Worm (Caenorhabditis elegans) whole organism, L4 larva: Measurements from ENCODE around the gene clec-181.

Experiments used
- T20F7.1 ChIP-seq: fragments of 200-800 bp; sonication (Bioruptor generic); optimal IDR thresholded peaks from 2 replicates; lab custom pipeline; 2018; ENCODE audit warnings: mild to moderate bottlenecking, missing genetic modification characterization, missing compliant biosample characterization
- Y5F2A.4 ChIP-seq: fragments of 200-800 bp; sonication (Bioruptor generic); optimal IDR thresholded peaks from 2 replicates; lab custom pipeline; 2018; ENCODE audit warnings: mild to moderate bottlenecking, missing genetic modification characterization, missing compliant biosample characterization
- ceh-32 ChIP-seq: sonication (generic microtip); optimal IDR thresholded peaks from 2 replicates; lab custom pipeline; 2016; ENCODE audit warnings: mild to moderate bottlenecking, missing genetic modification characterization, missing compliant biosample characterization; ENCODE audit not compliant: poor library complexity
- ceh-82 ChIP-seq: sonication (generic microtip); optimal IDR thresholded peaks from 2 replicates; lab custom pipeline; 2017; ENCODE audit warnings: missing biosample characterization, missing genetic modification characterization
- daf-16 ChIP-seq, 3 experiments: sonication (generic microtip); optimal IDR thresholded peaks; 2 replicates each; lab custom pipeline; 2016 to 2017; ENCODE audit warnings: missing genetic modification characterization in 3 of 3, missing genetic modification reagents in 3 of 3, mild to moderate bottlenecking in 2 of 3, missing compliant biosample characterization in 2 of 3, missing biosample characterization in 1 of 3, moderate library complexity in 1 of 3
- daf-19 ChIP-seq: fragments of 200-800 bp; sonication (Bioruptor generic); conservative IDR thresholded peaks from 2 replicates; pipeline ENCODE4 v1.3.6; 2022; ENCODE audit warnings: missing genetic modification characterization, missing compliant biosample characterization
- dmd-6 ChIP-seq: fragments of 200-800 bp; sonication (Bioruptor generic); IDR thresholded peaks from 2 replicates; pipeline ENCODE4 v1.3.6; 2022; ENCODE audit warnings: missing genetic modification reagents, missing genetic modification characterization, missing compliant biosample characterization
- dmd-8 ChIP-seq: fragments of 200-800 bp; sonication (Bioruptor generic); IDR thresholded peaks from 2 replicates; pipeline ENCODE4 v1.3.6; 2022; ENCODE audit warnings: missing genetic modification characterization, missing compliant biosample characterization
- dpl-1 ChIP-seq: fragments of 150-350 bp; optimal IDR thresholded peaks from 2 replicates; lab custom pipeline; 2014; ENCODE audit warnings: missing biosample characterization, missing genetic modification reagents, missing genetic modification characterization
- egl-27 ChIP-seq: sonication (generic microtip); optimal IDR thresholded peaks from 3 replicates; lab custom pipeline; 2017; ENCODE audit warnings: missing biosample characterization, missing genetic modification reagents, missing genetic modification characterization
- egl-43 ChIP-seq: fragments of 200-800 bp; sonication (Bioruptor generic); IDR thresholded peaks from 2 replicates; pipeline ENCODE4 v1.3.6; 2022; ENCODE audit warnings: missing genetic modification reagents, missing genetic modification characterization, missing compliant biosample characterization
- fos-1 ChIP-seq: fragments of 150-350 bp; optimal IDR thresholded peaks from 2 replicates; lab custom pipeline; 2014; ENCODE audit warnings: missing biosample characterization, missing genetic modification characterization
- hlh-11 ChIP-seq: fragments of 200-800 bp; sonication (Bioruptor generic); optimal IDR thresholded peaks from 2 replicates; lab custom pipeline; 2018; ENCODE audit warnings: mild to moderate bottlenecking, missing genetic modification characterization, missing compliant biosample characterization
- hlh-30 ChIP-seq: sonication (generic microtip); optimal IDR thresholded peaks from 2 replicates; lab custom pipeline; 2017; ENCODE audit warnings: antibody characterized with exemption, mild to moderate bottlenecking, missing genetic modification characterization, missing compliant biosample characterization; ENCODE audit not compliant: insufficient read depth
- hmg-1.1 ChIP-seq: fragments of 200-800 bp; sonication (Bioruptor generic); IDR thresholded peaks from 2 replicates; pipeline ENCODE4 v1.3.6; 2022; ENCODE audit warnings: missing genetic modification reagents, missing genetic modification characterization, missing compliant biosample characterization
- lim-7 ChIP-seq: fragments of 200-800 bp; sonication (Bioruptor generic); IDR thresholded peaks from 2 replicates; pipeline ENCODE4 v1.3.6; 2022; ENCODE audit warnings: missing genetic modification characterization, missing compliant biosample characterization
- lin-15B ChIP-seq: fragments of 150-350 bp; sonication (generic microtip); optimal IDR thresholded peaks from 3 replicates; lab custom pipeline; 2014; ENCODE audit warnings: missing biosample characterization, missing genetic modification characterization
- lin-38 ChIP-seq: fragments of 200-800 bp; sonication (Bioruptor generic); IDR thresholded peaks from 2 replicates; pipeline ENCODE4 v1.3.6; 2022; ENCODE audit warnings: missing genetic modification reagents, missing genetic modification characterization, missing compliant biosample characterization
- lsy-2 ChIP-seq, 2 experiments: fragments of 150-350 bp in 1 of 2; sonication (generic microtip) in 1 of 2; optimal IDR thresholded peaks; 2 replicates each; lab custom pipeline; 2014 to 2017; ENCODE audit warnings: missing biosample characterization in 2 of 2, missing genetic modification characterization in 2 of 2
- mdt-29 ChIP-seq: fragments of 200-800 bp; sonication (Bioruptor generic); IDR thresholded peaks from 2 replicates; pipeline ENCODE4 v1.3.6; 2022; ENCODE audit warnings: missing genetic modification reagents, missing genetic modification characterization, missing compliant biosample characterization
- mep-1 ChIP-seq: fragments of 150-350 bp; sonication (generic microtip); optimal IDR thresholded peaks from 3 replicates; lab custom pipeline; 2014; ENCODE audit warnings: missing biosample characterization, missing genetic modification characterization
- mxl-2 ChIP-seq: fragments of 200-800 bp; sonication (Bioruptor generic); conservative IDR thresholded peaks from 2 replicates; pipeline ENCODE4 v1.3.6; 2022; ENCODE audit warnings: missing genetic modification reagents, missing genetic modification characterization, missing compliant biosample characterization
- mxl-3 ChIP-seq: fragments of 200-800 bp; sonication (Bioruptor generic); optimal IDR thresholded peaks from 2 replicates; lab custom pipeline; 2018; ENCODE audit warnings: mild to moderate bottlenecking, missing genetic modification characterization, missing compliant biosample characterization
- nhr-237 ChIP-seq: sonication (generic microtip); optimal IDR thresholded peaks from 2 replicates; lab custom pipeline; 2017; ENCODE audit warnings: missing biosample characterization, missing genetic modification characterization
- nhr-42 ChIP-seq: fragments of 200-800 bp; sonication (Bioruptor generic); IDR thresholded peaks from 2 replicates; pipeline ENCODE4 v1.3.6; 2022; ENCODE audit warnings: missing genetic modification characterization, missing compliant biosample characterization
- nhr-48 ChIP-seq: sonication (generic microtip); optimal IDR thresholded peaks from 2 replicates; lab custom pipeline; 2016; ENCODE audit warnings: mild to moderate bottlenecking, missing genetic modification characterization, missing compliant biosample characterization
- nhr-6 ChIP-seq: fragments of 150-350 bp; optimal IDR thresholded peaks from 2 replicates; lab custom pipeline; 2014; ENCODE audit warnings: missing biosample characterization, missing genetic modification characterization
- pha-4 ChIP-seq, 2 experiments: fragments of 150-350 bp in 1 of 2; fragments of 200-800 bp in 1 of 2; sonication (Bioruptor generic) in 1 of 2; IDR thresholded peaks in 1 of 2; optimal IDR thresholded peaks in 1 of 2; 2 replicates each; pipeline versions ENCODE4 v1.3.6 to Lab custom; 2014 to 2022; ENCODE audit warnings: missing genetic modification characterization in 2 of 2, missing genetic modification reagents in 2 of 2, missing biosample characterization in 1 of 2, missing compliant biosample characterization in 1 of 2
- php-3 ChIP-seq: fragments of 200-800 bp; sonication (Bioruptor generic); IDR thresholded peaks from 2 replicates; pipeline ENCODE4 v1.3.6; 2022; ENCODE audit warnings: missing genetic modification reagents, missing genetic modification characterization, missing compliant biosample characterization
- pqm-1 ChIP-seq: sonication (generic microtip); optimal IDR thresholded peaks from 2 replicates; lab custom pipeline; 2017; ENCODE audit warnings: missing biosample characterization, missing genetic modification characterization
- rbr-2 ChIP-seq: sonication (generic microtip); optimal IDR thresholded peaks from 2 replicates; lab custom pipeline; 2016; ENCODE audit warnings: missing genotype, missing genetic modification characterization, missing compliant biosample characterization
- sdz-12 ChIP-seq: fragments of 200-800 bp; sonication (Bioruptor generic); optimal IDR thresholded peaks from 2 replicates; lab custom pipeline; 2018; ENCODE audit warnings: mild to moderate bottlenecking, missing genetic modification characterization, missing compliant biosample characterization
- set-16 ChIP-seq: fragments of 200-800 bp; sonication (Bioruptor generic); IDR thresholded peaks from 2 replicates; pipeline ENCODE4 v1.3.6; 2022; ENCODE audit warnings: missing genetic modification reagents, missing genetic modification characterization, missing compliant biosample characterization
- snpc-1.2 ChIP-seq: fragments of 200-800 bp; sonication (Bioruptor generic); IDR thresholded peaks from 2 replicates; pipeline ENCODE4 v1.3.6; 2022; ENCODE audit warnings: missing genetic modification reagents, missing genetic modification characterization, missing compliant biosample characterization
- spr-1 ChIP-seq: sonication (generic microtip); optimal IDR thresholded peaks from 2 replicates; lab custom pipeline; 2016; ENCODE audit warnings: mild to moderate bottlenecking, missing genetic modification characterization, missing compliant biosample characterization
- spr-3 ChIP-seq: fragments of 200-800 bp; sonication (Bioruptor generic); optimal IDR thresholded peaks from 2 replicates; lab custom pipeline; 2018; ENCODE audit warnings: mild to moderate bottlenecking, missing genetic modification characterization, missing compliant biosample characterization
- tra-1 ChIP-seq: fragments of 200-800 bp; sonication (Bioruptor generic); IDR thresholded peaks from 2 replicates; pipeline ENCODE4 v1.3.6; 2022; ENCODE audit warnings: missing genetic modification reagents, missing genetic modification characterization, missing compliant biosample characterization
- unc-39 ChIP-seq: sonication (generic microtip); optimal IDR thresholded peaks from 2 replicates; lab custom pipeline; 2017; ENCODE audit warnings: missing biosample characterization, missing genetic modification characterization
- zag-1 ChIP-seq: fragments of 150-350 bp; optimal IDR thresholded peaks from 2 replicates; lab custom pipeline; 2014; ENCODE audit warnings: missing biosample characterization, missing genetic modification characterization
- zip-11 ChIP-seq: fragments of 200-800 bp; sonication (Bioruptor generic); IDR thresholded peaks from 2 replicates; pipeline ENCODE4 v1.3.6; 2022; ENCODE audit warnings: missing genetic modification characterization, missing compliant biosample characterization
- ztf-11 ChIP-seq: fragments of 150-350 bp; optimal IDR thresholded peaks from 2 replicates; lab custom pipeline; 2014; ENCODE audit warnings: missing biosample characterization, missing genetic modification characterization

The clec-181 gene

ce11 chrIV:8620102-8620733, 24.4 kb downstream of the clec-181 start, which contains the start of gene lin-49 (continued):
- TF ChIP-seq egl-43: no peak
- no peak for TF ChIP-seq spr-3 (GFP tag; lab: Kevin White, UChicago)
- peak; percentile 86 for TF ChIP-seq hlh-11 (tag; lab: Kevin White, UChicago)
- no peak for TF ChIP-seq lim-7 (GFP tag; lab: Robert Waterston, UW)
- TF ChIP-seq mxl-3 (GFP tag; lab: Kevin White, UChicago): peak; percentile 68
- TF ChIP-seq dpl-1 (GFP tag; lab: Kevin White, UChicago): peak; percentile 40
- no peak for TF ChIP-seq mxl-2 (GFP tag; lab: Robert Waterston, UW)
- no peak for TF ChIP-seq set-16 (GFP tag; lab: Robert Waterston, UW)
- TF ChIP-seq zip-11 (GFP tag; lab: Robert Waterston, UW): no peak
- TF ChIP-seq lin-15B (tag; lab: Kevin White, UChicago): no peak
- TF ChIP-seq ceh-82 (tag; lab: Kevin White, UChicago): no peak
- TF ChIP-seq unc-39 (tag; lab: Kevin White, UChicago): no peak
- no peak for TF ChIP-seq tra-1 (GFP tag; lab: Robert Waterston, UW)
- TF ChIP-seq nhr-48 (tag; lab: Kevin White, UChicago): peak; percentile 12
- peak in 1 of 2 experiments; percentile 79 for TF ChIP-seq daf-16 (GFP tag; optimal IDR thresholded peaks at IDR 0.05; lab: Kevin White, UChicago)
- peak; percentile 80 for TF ChIP-seq daf-16 (tag; optimal IDR thresholded peaks at IDR 0.05; lab: Kevin White, UChicago)
- TF ChIP-seq nhr-6: peak; percentile 76
- TF ChIP-seq dmd-6 (GFP tag; lab: Robert Waterston, UW): peak; percentile 62
- no peak for TF ChIP-seq dmd-8 (GFP tag; lab: Robert Waterston, UW)
- no peak for TF ChIP-seq nhr-237 (tag; lab: Kevin White, UChicago)
- TF ChIP-seq hlh-30 (tag; lab: Kevin White, UChicago): peak; percentile 97
- TF ChIP-seq spr-1 (tag; lab: Kevin White, UChicago): no peak
- TF ChIP-seq hmg-1.1 (GFP tag; lab: Robert Waterston, UW): peak; percentile 81
- no peak for TF ChIP-seq ceh-32 (tag; lab: Kevin White, UChicago)
- TF ChIP-seq lsy-2 (tag; optimal IDR thresholded peaks at IDR 0.05; lab: Kevin White, UChicago): peak; percentile 43 to 82
- no peak for TF ChIP-seq mdt-29 (GFP tag; lab: Robert Waterston, UW)
- TF ChIP-seq egl-27 (tag; lab: Kevin White, UChicago): no peak
- TF ChIP-seq fos-1: no peak
- TF ChIP-seq pha-4 (GFP tag; IDR thresholded peaks at IDR 0.05; lab: Robert Waterston, UW): no peak
- peak; percentile 65 for TF ChIP-seq pha-4 (tag; optimal IDR thresholded peaks at IDR 0.05; lab: Kevin White, UChicago)
- no peak for TF ChIP-seq php-3 (GFP tag; lab: Robert Waterston, UW)
- TF ChIP-seq mep-1 (tag; lab: Kevin White, UChicago): peak; percentile 88
- no peak for TF ChIP-seq ztf-11 (tag; lab: Kevin White, UChicago)
- peak; percentile 44 for TF ChIP-seq lin-38 (GFP tag; lab: Robert Waterston, UW)
- TF ChIP-seq snpc-1.2 (GFP tag; lab: Robert Waterston, UW): no peak
- TF ChIP-seq rbr-2 (tag; lab: Kevin White, UChicago): peak; percentile 56
- no peak for TF ChIP-seq Y5F2A.4
- peak; percentile 58 for TF ChIP-seq T20F7.1 (GFP tag; lab: Kevin White, UChicago)
- no peak for TF ChIP-seq sdz-12 (GFP tag; lab: Kevin White, UChicago)
- TF ChIP-seq nhr-42 (GFP tag; lab: Robert Waterston, UW): no peak
- TF ChIP-seq zag-1 (tag; lab: Kevin White, UChicago): no peak
- TF ChIP-seq daf-19: no peak
- no peak for TF ChIP-seq pqm-1 (tag; lab: Kevin White, UChicago)
